Worm (Caenorhabditis elegans): ENCODE results near the gene gfi-3.

gfi-3 gene

DNA sequence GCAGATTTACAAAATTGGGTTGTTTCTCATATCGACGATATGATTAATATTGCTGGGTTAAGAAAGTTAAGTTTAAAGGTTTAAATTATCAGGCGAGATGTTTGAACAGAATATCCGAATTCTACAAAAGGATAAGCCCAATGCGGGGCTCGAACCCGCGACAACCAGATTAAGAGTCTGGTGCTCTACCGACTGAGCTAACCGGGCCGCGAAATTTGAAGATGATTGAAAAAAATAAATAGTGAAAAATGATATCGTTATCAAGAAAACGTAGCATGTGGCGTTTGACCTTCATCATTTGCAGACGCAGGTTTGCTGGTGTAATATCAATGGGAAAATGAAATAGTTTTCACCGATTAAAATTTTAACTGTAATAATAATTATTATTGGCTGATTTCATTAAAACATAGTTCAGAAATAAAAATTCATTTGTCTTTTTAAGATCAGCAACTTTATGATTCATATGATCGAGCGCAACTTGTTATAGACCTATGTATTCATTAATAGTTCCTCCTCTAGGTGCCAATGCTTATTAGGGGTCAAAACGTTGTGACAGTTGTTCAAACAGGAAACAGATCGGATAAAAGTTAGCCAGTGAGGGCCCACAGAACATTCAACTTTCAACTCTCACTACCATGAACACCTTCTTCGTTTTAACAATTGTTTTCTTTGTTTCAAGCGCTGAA lies 1.5 kb upstream of the gfi-3 start, which contains the start of gene M163.11 (continued):
- no peak for TF ChIP-seq ama-1 (optimal IDR thresholded peaks at IDR 0.05)
- no peak for TF ChIP-seq nhr-237 (tag; optimal IDR thresholded peaks at IDR 0.05)
- TF ChIP-seq T26A8.4 (GFP tag; IDR thresholded peaks at IDR 0.05): peak; percentile 22; the same call in 1 of the 2 replicates
- TF ChIP-seq ceh-20 (GFP tag; IDR thresholded peaks at IDR 0.05): peak; percentile 54; the same call in 1 of the 2 replicates
- no peak for TF ChIP-seq lin-39 (tag; optimal IDR thresholded peaks at IDR 0.05)
- TF ChIP-seq ztf-7 (tag; optimal IDR thresholded peaks at IDR 0.05): peak; percentile 2
- TF ChIP-seq F49E8.2 (tag; optimal IDR thresholded peaks at IDR 0.05; ENCODE audit: borderline replicate concordance): peak; percentile 38
- peak; percentile 63 for TF ChIP-seq hlh-30 (tag; optimal IDR thresholded peaks at IDR 0.05; ENCODE audit: insufficient read depth)
- TF ChIP-seq ceh-82 (tag; optimal IDR thresholded peaks at IDR 0.05): no peak
- no peak for TF ChIP-seq snpc-4 (tag; optimal IDR thresholded peaks at IDR 0.05)
- no peak for TF ChIP-seq zag-1 (tag; optimal IDR thresholded peaks at IDR 0.05)
- no peak for TF ChIP-seq dpl-1 (GFP tag; optimal IDR thresholded peaks at IDR 0.05)
- TF ChIP-seq tra-1 (GFP tag; IDR thresholded peaks at IDR 0.05): peak; percentile 74
- no peak for TF ChIP-seq zip-11 (GFP tag; IDR thresholded peaks at IDR 0.05)
- no peak for TF ChIP-seq nhr-76 (tag; optimal IDR thresholded peaks at IDR 0.05)
- 0 out of 2 replicates have a peak, but pooled peaks have one; percentile 62 for TF ChIP-seq F44E2.7 (GFP tag; IDR thresholded peaks at IDR 0.05)
- peak in 1 of 2 experiments; percentile 39 for TF ChIP-seq unc-62 (GFP tag; optimal IDR thresholded peaks at IDR 0.05 in 1 of 2)
- no peak for TF ChIP-seq unc-62 (tag; optimal IDR thresholded peaks at IDR 0.05)
- TF ChIP-seq ceh-28 (tag; optimal IDR thresholded peaks at IDR 0.05): no peak
- TF ChIP-seq zip-2 (tag; optimal IDR thresholded peaks at IDR 0.05): peak; percentile 61
- TF ChIP-seq lin-29 (GFP tag; IDR thresholded peaks at IDR 0.05): no peak
- no peak for TF ChIP-seq R02D3.7 (tag; optimal IDR thresholded peaks at IDR 0.05)
- peak; percentile 77 for TF ChIP-seq madf-9 (GFP tag; conservative IDR thresholded peaks at IDR 0.05)
- TF ChIP-seq hlh-11 (tag; optimal IDR thresholded peaks at IDR 0.05): peak; percentile 25
- TF ChIP-seq vab-7 (GFP tag; IDR thresholded peaks at IDR 0.05): peak; percentile 78
- TF ChIP-seq mxl-3 (GFP tag; optimal IDR thresholded peaks at IDR 0.05): peak; percentile 24
- TF ChIP-seq ztf-11 (tag; optimal IDR thresholded peaks at IDR 0.05): no peak
- no peak for TF ChIP-seq fkh-10 (GFP tag; optimal IDR thresholded peaks at IDR 0.05)
- peak; percentile 39 for TF ChIP-seq dve-1 (tag; optimal IDR thresholded peaks at IDR 0.05; ENCODE audit: insufficient read depth)
- TF ChIP-seq lir-3 (tag; optimal IDR thresholded peaks at IDR 0.05): no peak
- TF ChIP-seq attf-4 (tag; optimal IDR thresholded peaks at IDR 0.05): no peak
- TF ChIP-seq nhr-6 (tag; optimal IDR thresholded peaks at IDR 0.05): no peak
- TF ChIP-seq lin-1 (GFP tag; IDR thresholded peaks at IDR 0.05): peak; percentile 72; the same call in 1 of the 2 replicates
- peak; percentile 92 for TF ChIP-seq egl-43 (GFP tag; IDR thresholded peaks at IDR 0.05)
- peak; percentile 72; the same call in 1 of the 2 replicates for TF ChIP-seq arid-1 (GFP tag; conservative IDR thresholded peaks at IDR 0.05)
- peak; percentile 75; the same call in 1 of the 2 replicates for TF ChIP-seq ZK337.2 (GFP tag; IDR thresholded peaks at IDR 0.05)
- no peak for TF ChIP-seq rbr-2 (tag; optimal IDR thresholded peaks at IDR 0.05)
- peak; percentile 19 for TF ChIP-seq nhr-10 (tag; optimal IDR thresholded peaks at IDR 0.05)
- no peak for TF ChIP-seq lsy-2 (tag; optimal IDR thresholded peaks at IDR 0.05)
- TF ChIP-seq snpc-1.2 (GFP tag; IDR thresholded peaks at IDR 0.05): peak; percentile 77
- no peak for TF ChIP-seq php-3 (GFP tag; IDR thresholded peaks at IDR 0.05)
- TF ChIP-seq ZK546.5 (tag; optimal IDR thresholded peaks at IDR 0.05): no peak
- peak; percentile 81 for TF ChIP-seq lim-7 (GFP tag; IDR thresholded peaks at IDR 0.05)
- TF ChIP-seq F10B5.3 (tag; optimal IDR thresholded peaks at IDR 0.05): no peak
- peak; percentile 43 for TF ChIP-seq T20F7.1 (GFP tag; optimal IDR thresholded peaks at IDR 0.05)
- TF ChIP-seq Y105C5A.15 (GFP tag; IDR thresholded peaks at IDR 0.05): peak; percentile 83
- TF ChIP-seq duxl-1 (tag; optimal IDR thresholded peaks at IDR 0.05; ENCODE audit: poor library complexity): peak; percentile 64
- TF ChIP-seq nhr-41 (GFP tag; IDR thresholded peaks at IDR 0.05): peak; percentile 73; the same call in 1 of the 2 replicates
- no peak for TF ChIP-seq nhr-11 (tag; optimal IDR thresholded peaks at IDR 0.05)
- TF ChIP-seq spr-3 (GFP tag; optimal IDR thresholded peaks at IDR 0.05): peak; percentile 55
- TF ChIP-seq ceh-62 (tag; optimal IDR thresholded peaks at IDR 0.05): no peak

All from whole organism, L4 larva.